Worm (Caenorhabditis elegans): ENCODE results near the gene dpy-7.
A peak's percentile ranks its signal among the peaks of the same experiment; 100 is the strongest.

The dpy-7 gene

DNA sequence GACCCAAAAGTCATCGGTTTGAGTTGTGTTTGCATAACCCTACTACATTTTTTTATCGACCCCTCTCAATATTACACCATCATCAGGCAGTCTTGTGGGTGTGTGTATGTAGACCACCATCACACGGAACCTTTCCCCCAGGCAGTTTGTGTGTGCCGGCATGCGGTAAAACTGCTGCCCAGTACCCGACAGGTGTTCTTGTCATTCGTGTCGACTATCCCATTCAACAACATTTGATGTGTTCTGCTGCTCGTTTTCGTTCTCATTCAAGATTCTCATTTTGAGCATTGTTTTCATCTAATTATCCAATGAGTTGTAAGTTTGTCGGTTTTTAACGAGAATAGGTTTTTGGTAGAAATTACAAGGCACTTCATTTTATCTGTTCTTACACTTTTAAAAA lies 15.0 kb downstream of the dpy-7 start:
- no peak for TF ChIP-seq nhr-11 (tag; optimal IDR thresholded peaks at IDR 0.05)
- TF ChIP-seq fos-1 (tag; optimal IDR thresholded peaks at IDR 0.05) = no peak
- no peak for TF ChIP-seq nhr-43 (tag; optimal IDR thresholded peaks at IDR 0.05; ENCODE audit: poor library complexity, severe bottlenecking)
- peak; percentile 14 for TF ChIP-seq lin-39 (tag; optimal IDR thresholded peaks at IDR 0.05)
- no peak for TF ChIP-seq nhr-12 (tag; optimal IDR thresholded peaks at IDR 0.05)
- TF ChIP-seq nhr-237 (tag; optimal IDR thresholded peaks at IDR 0.05) = no peak
- TF ChIP-seq egl-5 (tag; optimal IDR thresholded peaks at IDR 0.05) = peak; percentile 93

DNA sequence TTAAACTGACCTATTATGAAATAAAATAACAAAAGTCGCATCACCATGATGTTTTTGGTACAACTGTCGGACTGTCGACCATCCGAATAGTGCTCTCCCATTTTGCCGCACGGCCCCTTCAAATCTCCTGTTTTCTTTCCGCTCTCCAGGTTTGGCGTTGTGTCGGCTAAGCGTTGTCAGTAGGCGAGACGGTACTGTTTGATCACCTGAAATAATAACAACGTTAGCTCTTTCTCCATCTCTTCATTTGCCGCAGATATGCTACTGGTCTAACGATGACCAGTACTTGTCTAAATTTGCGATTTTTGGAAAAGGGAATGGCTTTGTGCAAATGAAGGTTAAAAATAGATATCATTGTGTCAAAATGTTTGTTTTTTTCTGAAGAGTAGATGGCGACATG lies 18.0 kb downstream of the dpy-7 start, which contains the start of gene chts-1:
Gene chts-1, minus strand, starts transcription at position 101 of the 400 bp plus-strand sequence.
- TF ChIP-seq sea-2 (GFP tag; optimal IDR thresholded peaks at IDR 0.05) = no peak
- no peak for TF ChIP-seq ceh-16 (tag; optimal IDR thresholded peaks at IDR 0.05)
- no peak for TF ChIP-seq nhr-67 (tag; optimal IDR thresholded peaks at IDR 0.05)
- no peak for TF ChIP-seq nhr-237 (tag; optimal IDR thresholded peaks at IDR 0.05)

DNA sequence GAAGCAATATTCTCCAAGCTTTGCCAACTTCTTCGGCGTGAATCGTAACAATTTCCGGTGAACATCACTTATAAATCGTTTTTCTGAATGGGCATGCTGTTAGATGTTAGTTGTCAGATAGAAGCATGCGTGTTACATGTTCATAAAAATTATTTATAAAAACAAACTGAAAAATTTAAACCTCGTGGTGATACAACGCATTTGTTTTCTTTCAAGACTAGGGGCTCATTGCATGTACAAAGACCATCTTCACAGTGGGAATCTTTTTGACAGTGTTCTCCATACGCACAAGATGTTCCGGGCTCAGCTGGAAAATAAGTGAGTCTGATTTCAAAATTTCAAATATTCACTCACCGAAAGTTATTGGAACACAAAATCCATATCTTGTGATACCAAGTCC lies 24.9 kb downstream of the dpy-7 start:
- TF ChIP-seq ceh-82 (tag; optimal IDR thresholded peaks at IDR 0.05) = no peak
- TF ChIP-seq nhr-67 (tag; optimal IDR thresholded peaks at IDR 0.05) = no peak
- no peak for TF ChIP-seq fkh-10 (GFP tag; optimal IDR thresholded peaks at IDR 0.05)
- TF ChIP-seq nfya-1 (tag; optimal IDR thresholded peaks at IDR 0.05; ENCODE audit: insufficient read depth) = no peak
- TF ChIP-seq ZK546.5 (tag; optimal IDR thresholded peaks at IDR 0.05) = no peak
- TF ChIP-seq elt-2 (tag; optimal IDR thresholded peaks at IDR 0.05) = no peak
- no peak for TF ChIP-seq nhr-23 (tag; optimal IDR thresholded peaks at IDR 0.05)
- TF ChIP-seq unc-39 (tag; optimal IDR thresholded peaks at IDR 0.05) = no peak
- no peak for TF ChIP-seq ceh-28 (tag; optimal IDR thresholded peaks at IDR 0.05)
- TF ChIP-seq mml-1 (tag; optimal IDR thresholded peaks at IDR 0.05) = no peak
- no peak for TF ChIP-seq fkh-2 (tag; optimal IDR thresholded peaks at IDR 0.05)
- TF ChIP-seq ceh-9 (tag; optimal IDR thresholded peaks at IDR 0.05) = no peak
- TF ChIP-seq pha-4 (tag; optimal IDR thresholded peaks at IDR 0.05) = no peak

DNA sequence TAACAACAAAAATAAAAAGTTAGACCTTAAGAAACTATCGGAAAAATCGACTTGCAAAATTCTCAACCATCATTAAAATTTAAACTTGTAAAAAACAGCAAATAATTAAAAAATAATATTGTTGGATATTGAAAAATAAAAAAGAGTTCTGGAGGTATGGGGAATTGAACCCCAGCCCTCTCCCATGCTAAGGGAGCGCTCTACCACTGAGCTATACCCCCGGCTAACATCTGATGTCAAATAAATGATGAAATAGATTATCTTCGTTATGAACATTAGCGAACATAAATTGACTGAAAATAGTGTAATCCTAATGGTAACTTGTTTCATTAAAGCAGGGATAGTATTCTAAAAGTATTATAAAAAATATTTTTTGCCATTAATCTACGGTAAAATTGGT lies 30.5 kb downstream of the dpy-7 start:
- TF ChIP-seq nhr-12 (tag; optimal IDR thresholded peaks at IDR 0.05) (no peak), nhr-11 (tag; optimal IDR thresholded peaks at IDR 0.05) (no peak), ceh-28 (tag; optimal IDR thresholded peaks at IDR 0.05) (no peak), daf-12 (tag; optimal IDR thresholded peaks at IDR 0.05) (no peak), sea-2 (GFP tag; optimal IDR thresholded peaks at IDR 0.05) (no peak), pha-4 (tag; optimal IDR thresholded peaks at IDR 0.05) (no peak), egl-5 (tag; optimal IDR thresholded peaks at IDR 0.05) (no peak), nhr-28 (tag; optimal IDR thresholded peaks at IDR 0.05) (no peak), mml-1 (tag; optimal IDR thresholded peaks at IDR 0.05) (no peak), elt-1 (tag; optimal IDR thresholded peaks at IDR 0.05) (no peak), eor-1 (tag; optimal IDR thresholded peaks at IDR 0.05) (no peak), ama-1 (optimal IDR thresholded peaks at IDR 0.05) (no peak), skn-1 (tag; optimal IDR thresholded peaks at IDR 0.05) (no peak), R02D3.7 (tag; optimal IDR thresholded peaks at IDR 0.05) (no peak), jun-1 (tag; optimal IDR thresholded peaks at IDR 0.05) (no peak), pqm-1 (tag; optimal IDR thresholded peaks at IDR 0.05) (no peak), ceh-9 (tag; optimal IDR thresholded peaks at IDR 0.05) (no peak)

DNA sequence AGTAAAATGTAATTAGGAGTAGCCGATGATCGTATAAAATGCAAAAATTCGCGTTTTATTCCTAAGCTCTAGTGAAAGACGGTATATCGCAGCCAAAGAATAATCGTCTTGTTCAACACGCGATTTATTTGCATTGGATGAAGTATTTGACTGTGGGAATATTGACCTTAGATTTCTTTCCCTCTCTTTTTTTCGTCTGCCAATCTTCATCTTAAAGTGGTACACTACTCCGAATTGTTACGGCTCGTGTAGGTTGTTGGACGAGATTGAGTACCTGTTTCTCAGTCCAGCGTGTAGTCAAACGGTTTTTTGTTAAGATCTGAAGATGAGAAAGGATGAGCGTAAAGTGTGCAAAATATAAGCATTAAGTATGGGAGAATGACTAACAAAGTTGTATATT lies 31.1 kb downstream of the dpy-7 start, which contains the start of gene lgc-11:
Gene lgc-11, minus strand, starts transcription at position 101 of the 400 bp plus-strand sequence.
- no peak for TF ChIP-seq unc-39 (tag; optimal IDR thresholded peaks at IDR 0.05)
- TF ChIP-seq ZK546.5 (tag; optimal IDR thresholded peaks at IDR 0.05) = no peak
- TF ChIP-seq nfya-1 (tag; optimal IDR thresholded peaks at IDR 0.05; ENCODE audit: insufficient read depth) = no peak

DNA sequence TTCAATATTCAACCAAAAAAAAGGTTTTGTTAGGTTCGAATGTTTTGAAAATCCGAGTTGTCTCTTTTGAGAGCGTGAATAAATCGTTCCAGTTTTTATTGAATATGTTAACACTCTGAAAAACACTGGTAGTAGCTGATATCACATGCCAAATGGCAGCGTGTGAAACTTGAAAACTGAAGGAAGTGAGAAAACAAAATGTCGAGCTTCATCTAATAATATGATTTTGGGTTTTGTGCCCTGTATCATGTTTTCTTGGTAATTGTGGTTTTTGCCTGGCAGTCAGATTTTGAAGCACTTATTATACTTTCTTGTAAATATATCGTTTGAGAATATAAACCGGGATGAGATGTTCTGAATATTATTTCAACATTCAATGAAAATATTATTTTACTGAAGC lies 34.8 kb downstream of the dpy-7 start, which contains the start of gene F48E3.6:
Gene F48E3.6, minus strand, starts transcription at position 101 of the 400 bp plus-strand sequence.
- no peak for TF ChIP-seq unc-39 (tag; optimal IDR thresholded peaks at IDR 0.05)
- no peak for TF ChIP-seq egl-27 (tag; optimal IDR thresholded peaks at IDR 0.05)
- no peak for TF ChIP-seq eor-1 (tag; optimal IDR thresholded peaks at IDR 0.05)
- no peak for TF ChIP-seq elt-3 (tag; optimal IDR thresholded peaks at IDR 0.05)
- TF ChIP-seq hmg-11 (tag; optimal IDR thresholded peaks at IDR 0.05) = no peak
- no peak for TF ChIP-seq nhr-67 (tag; optimal IDR thresholded peaks at IDR 0.05)
- no peak for TF ChIP-seq ceh-9 (tag; optimal IDR thresholded peaks at IDR 0.05)
- no peak for TF ChIP-seq nfya-1 (tag; optimal IDR thresholded peaks at IDR 0.05; ENCODE audit: insufficient read depth)
- TF ChIP-seq ztf-11 (tag; optimal IDR thresholded peaks at IDR 0.05) = no peak
- no peak for TF ChIP-seq fkh-10 (GFP tag; optimal IDR thresholded peaks at IDR 0.05)
- TF ChIP-seq nhr-23 (tag; optimal IDR thresholded peaks at IDR 0.05) = no peak
- TF ChIP-seq ZK546.5 (tag; optimal IDR thresholded peaks at IDR 0.05) = no peak
- no peak for TF ChIP-seq R02D3.7 (tag; optimal IDR thresholded peaks at IDR 0.05)
- no peak for TF ChIP-seq nhr-77 (tag; optimal IDR thresholded peaks at IDR 0.05)
- no peak for TF ChIP-seq zag-1 (tag; optimal IDR thresholded peaks at IDR 0.05)
- no peak for TF ChIP-seq mml-1 (tag; optimal IDR thresholded peaks at IDR 0.05)

All from whole organism, L3 larva.